Fruit fly (Drosophila melanogaster): Measurements from ENCODE around the gene C1GalTA.

C1GalTA gene

DNA sequence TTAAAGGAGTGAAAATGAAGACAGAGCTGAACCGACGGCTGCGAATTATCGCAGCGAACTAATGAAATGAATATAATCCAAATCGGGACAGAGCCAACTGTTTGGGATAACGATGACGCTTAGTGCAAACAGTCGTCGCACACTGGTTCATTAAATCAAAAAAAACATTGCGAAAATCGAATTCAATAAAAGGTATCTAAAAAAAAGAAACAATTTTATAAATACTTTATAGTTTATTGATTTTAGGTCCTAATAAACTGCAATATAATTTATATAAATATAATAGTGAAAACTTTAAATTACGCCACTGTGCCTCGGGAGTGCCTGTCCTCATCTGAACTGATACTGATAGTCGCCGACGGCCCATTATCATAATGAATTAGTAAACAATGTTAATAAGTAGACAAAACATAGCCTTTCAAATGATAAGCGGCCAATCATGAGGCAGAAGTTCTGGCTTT is 8.0 kb upstream of the C1GalTA start, which contains the start of gene CG31886 (continued):
- TF ChIP-seq nerfin-2 (GFP tag; IDR thresholded peaks at IDR 0.05; ENCODE audit: partially characterized antibody) (no peak), toy (GFP tag; IDR thresholded peaks at IDR 0.05) (no peak), Dp (GFP tag; optimal IDR thresholded peaks at IDR 0.05) (no peak), CG8924 (tag; optimal IDR thresholded peaks at IDR 0.05) (no peak), CG14667 (GFP tag; IDR thresholded peaks at IDR 0.05) (no peak), CG11398 (GFP tag; optimal IDR thresholded peaks at IDR 0.05) (no peak), lmd (GFP tag; IDR thresholded peaks at IDR 0.05) (peak; percentile 31; the same call in 1 of the 2 replicates), ase (GFP tag; IDR thresholded peaks at IDR 0.05) (no peak), Xrp1 (GFP tag; IDR thresholded peaks at IDR 0.05) (peak; percentile 55; the same call in 1 of the 2 replicates), hb (GFP tag; IDR thresholded peaks at IDR 0.05; ENCODE audit: partially characterized antibody) (no peak), so (GFP tag; IDR thresholded peaks at IDR 0.05) (no peak), unc-4 (GFP tag; IDR thresholded peaks at IDR 0.05; ENCODE audit: partially characterized antibody) (no peak), ato (GFP tag; IDR thresholded peaks at IDR 0.05; ENCODE audit: partially characterized antibody) (no peak), nom (GFP tag; optimal IDR thresholded peaks at IDR 0.05) (no peak), CG7745 (tag; optimal IDR thresholded peaks at IDR 0.05) (no peak), GATAe (GFP tag; conservative IDR thresholded peaks at IDR 0.05) (no peak), ewg (GFP tag; optimal IDR thresholded peaks at IDR 0.05) (no peak), CG1602 (GFP tag; optimal IDR thresholded peaks at IDR 0.05) (no peak), CG2202 (tag; optimal IDR thresholded peaks at IDR 0.05) (no peak), grau (tag; optimal IDR thresholded peaks at IDR 0.05) (peak; percentile 6), CG16779 (GFP tag; IDR thresholded peaks at IDR 0.05) (no peak), Atf-2 (GFP tag; optimal IDR thresholded peaks at IDR 0.05) (no peak), Hr51 (GFP tag; optimal IDR thresholded peaks at IDR 0.05) (no peak), CG5180 (GFP tag; optimal IDR thresholded peaks at IDR 0.05) (no peak), Ravus (GFP tag; IDR thresholded peaks at IDR 0.05) (no peak), Xbp1 (GFP tag; optimal IDR thresholded peaks at IDR 0.05) (no peak), kni (GFP tag; optimal IDR thresholded peaks at IDR 0.05) (no peak), D19B (GFP tag; optimal IDR thresholded peaks at IDR 0.05) (no peak), vfl (GFP tag; optimal IDR thresholded peaks at IDR 0.05) (no peak), HLH54F (GFP tag; optimal IDR thresholded peaks at IDR 0.05) (no peak), onecut (GFP tag; IDR thresholded peaks at IDR 0.05) (no peak), zf30C (GFP tag; optimal IDR thresholded peaks at IDR 0.05) (no peak), CG7928 (GFP tag; optimal IDR thresholded peaks at IDR 0.05) (no peak), wek (GFP tag; optimal IDR thresholded peaks at IDR 0.05) (no peak), Dip3 (GFP tag; optimal IDR thresholded peaks at IDR 0.05) (no peak), ftz-f1 (GFP tag; optimal IDR thresholded peaks at IDR 0.05) (no peak), wor (GFP tag; IDR thresholded peaks at IDR 0.05) (no peak), CG32767 (GFP tag; IDR thresholded peaks at IDR 0.05) (0 out of 2 replicates have a peak, but pooled peaks have one; percentile 51), CG7357 (GFP tag; IDR thresholded peaks at IDR 0.05) (no peak), jigr1 (GFP tag; IDR thresholded peaks at IDR 0.05) (no peak), Med (GFP tag) (no peak), hkb (optimal IDR thresholded peaks at IDR 0.05) (no peak), hkb (GFP tag; IDR thresholded peaks at IDR 0.05) (no peak), lola (GFP tag; optimal IDR thresholded peaks at IDR 0.05) (peak in 1 of 3 experiments; percentile 17), CG1647 (GFP tag; optimal IDR thresholded peaks at IDR 0.05) (no peak), Oaz (GFP tag; IDR thresholded peaks at IDR 0.05) (no peak), CG10979 (tag; optimal IDR thresholded peaks at IDR 0.05) (peak; percentile 27), luna (GFP tag; optimal IDR thresholded peaks at IDR 0.05) (no peak), zen (tag; optimal IDR thresholded peaks at IDR 0.05) (peak; percentile 6), CG6272 (GFP tag; IDR thresholded peaks at IDR 0.05) (no peak), CG11456 (GFP tag; IDR thresholded peaks at IDR 0.05) (no peak)

Data from whole organism, embryonic.